Worm (Caenorhabditis elegans) whole organism, late embryonic: ENCODE data around the gene ucr-1.

Source experiments
- C38D4.7 ChIP-seq: fragments of 200-800 bp; sonication (Bioruptor generic); optimal IDR thresholded peaks from 2 replicates; lab custom pipeline; 2018; ENCODE audit warnings: mild to moderate bottlenecking, missing genetic modification characterization, moderate library complexity, missing compliant biosample characterization
- T23F11.4 ChIP-seq: fragments of 200-800 bp; sonication (Bioruptor generic); optimal IDR thresholded peaks from 2 replicates; lab custom pipeline; 2018; ENCODE audit warnings: mild to moderate bottlenecking, missing genetic modification characterization, missing compliant biosample characterization
- ceh-22 ChIP-seq: sonication (generic microtip); optimal IDR thresholded peaks from 2 replicates; lab custom pipeline; 2017; ENCODE audit warnings: missing biosample characterization, missing genetic modification characterization
- ceh-30 ChIP-seq: fragments of 150-350 bp; optimal IDR thresholded peaks from 2 replicates; lab custom pipeline; 2014; ENCODE audit warnings: missing biosample characterization, missing genetic modification characterization
- ceh-34 ChIP-seq: sonication (generic microtip); optimal IDR thresholded peaks from 2 replicates; lab custom pipeline; 2016; ENCODE audit warnings: mild to moderate bottlenecking, missing genetic modification characterization, missing compliant biosample characterization
- dmd-4 ChIP-seq: sonication (generic microtip); optimal IDR thresholded peaks from 2 replicates; lab custom pipeline; 2016; ENCODE audit warnings: borderline replicate concordance, missing genetic modification characterization, missing compliant biosample characterization
- elt-2 ChIP-seq: sonication (generic microtip); optimal IDR thresholded peaks from 2 replicates; lab custom pipeline; 2016; ENCODE audit warnings: missing genetic modification reagents, missing genetic modification characterization, missing compliant biosample characterization
- ets-4 ChIP-seq: sonication (generic microtip); optimal IDR thresholded peaks from 2 replicates; lab custom pipeline; 2016; ENCODE audit warnings: missing genetic modification characterization, missing compliant biosample characterization
- eyg-1 ChIP-seq: sonication (generic microtip); optimal IDR thresholded peaks from 2 replicates; lab custom pipeline; 2016; ENCODE audit warnings: missing genotype, missing genetic modification characterization, missing compliant biosample characterization
- fax-1 ChIP-seq: sonication (generic microtip); optimal IDR thresholded peaks from 2 replicates; lab custom pipeline; 2016; ENCODE audit warnings: missing genotype, missing genetic modification characterization, missing compliant biosample characterization
- fkh-6 ChIP-seq: sonication (generic microtip); optimal IDR thresholded peaks from 2 replicates; lab custom pipeline; 2016; ENCODE audit warnings: missing genetic modification characterization, missing compliant biosample characterization
- hlh-6 ChIP-seq: sonication (generic microtip); optimal IDR thresholded peaks from 2 replicates; lab custom pipeline; 2016; ENCODE audit warnings: missing genotype, missing genetic modification characterization, missing compliant biosample characterization
- hlh-8 ChIP-seq: sonication (generic microtip); optimal IDR thresholded peaks from 2 replicates; lab custom pipeline; 2016; ENCODE audit warnings: missing genotype, missing genetic modification characterization, missing compliant biosample characterization
- lim-6 ChIP-seq: sonication (generic microtip); optimal IDR thresholded peaks from 2 replicates; lab custom pipeline; 2016; ENCODE audit warnings: missing genetic modification characterization, missing compliant biosample characterization
- madf-2 ChIP-seq: sonication (generic microtip); optimal IDR thresholded peaks from 2 replicates; lab custom pipeline; 2017; ENCODE audit warnings: missing genetic modification characterization, missing compliant biosample characterization
- mec-3 ChIP-seq: sonication (generic microtip); optimal IDR thresholded peaks from 2 replicates; lab custom pipeline; 2016; ENCODE audit warnings: borderline replicate concordance, missing genetic modification characterization, missing compliant biosample characterization
- nhr-11 ChIP-seq: fragments of 150-350 bp; optimal IDR thresholded peaks from 2 replicates; lab custom pipeline; 2014; ENCODE audit warnings: missing biosample characterization, missing genetic modification characterization
- nhr-232 ChIP-seq: sonication (generic microtip); optimal IDR thresholded peaks from 2 replicates; lab custom pipeline; 2016; ENCODE audit warnings: missing genetic modification characterization, missing compliant biosample characterization
- odd-2 ChIP-seq: sonication (generic microtip); optimal IDR thresholded peaks from 2 replicates; lab custom pipeline; 2017; ENCODE audit warnings: antibody characterized with exemption, mild to moderate bottlenecking, missing genetic modification characterization, missing compliant biosample characterization
- pag-3 ChIP-seq: sonication (generic microtip); optimal IDR thresholded peaks from 2 replicates; lab custom pipeline; 2016; ENCODE audit warnings: missing compliant biosample characterization, missing genetic modification characterization, borderline replicate concordance
- pat-9 ChIP-seq: fragments of 200-800 bp; sonication (Bioruptor generic); optimal IDR thresholded peaks from 2 replicates; lab custom pipeline; 2018; ENCODE audit warnings: mild to moderate bottlenecking, missing genetic modification characterization, moderate library complexity, missing compliant biosample characterization
- pax-1 ChIP-seq: fragments of 150-350 bp; optimal IDR thresholded peaks from 2 replicates; lab custom pipeline; 2014; ENCODE audit warnings: missing biosample characterization, missing genetic modification characterization
- pha-2 ChIP-seq: sonication (generic microtip); optimal IDR thresholded peaks from 2 replicates; lab custom pipeline; 2017; ENCODE audit warnings: mild to moderate bottlenecking, missing genetic modification characterization, missing compliant biosample characterization
- pha-4 ChIP-seq: fragments of 150-350 bp; optimal IDR thresholded peaks from 2 replicates; lab custom pipeline; 2018; ENCODE audit warnings: missing biosample characterization, missing genetic modification reagents, missing genetic modification characterization
- ref-2 ChIP-seq: sonication (generic microtip); optimal IDR thresholded peaks from 2 replicates; lab custom pipeline; 2016; ENCODE audit warnings: missing genetic modification characterization, missing compliant biosample characterization
- sdc-2 ChIP-seq: sonication (generic microtip); optimal IDR thresholded peaks from 2 replicates; lab custom pipeline; 2016; ENCODE audit warnings: missing genotype, missing genetic modification characterization, missing compliant biosample characterization
- sox-2 ChIP-seq: fragments of 200-800 bp; sonication (Bioruptor generic); IDR thresholded peaks from 2 replicates; pipeline ENCODE4 v1.3.6; 2022; ENCODE audit warnings: missing genetic modification reagents, missing genetic modification characterization, missing compliant biosample characterization
- sox-4 ChIP-seq: sonication (generic microtip); optimal IDR thresholded peaks from 2 replicates; lab custom pipeline; 2017; ENCODE audit warnings: mild to moderate bottlenecking, missing genetic modification characterization, inconsistent platforms, missing compliant biosample characterization
- ttx-3 ChIP-seq: sonication (generic microtip); optimal IDR thresholded peaks from 2 replicates; lab custom pipeline; 2016; ENCODE audit warnings: missing genetic modification reagents, missing genetic modification characterization, missing compliant biosample characterization
- unc-3 ChIP-seq, 2 experiments: fragments of 200-800 bp in 1 of 2; sonication (Bioruptor generic) in 1 of 2; sonication (generic microtip) in 1 of 2; conservative IDR thresholded peaks in 1 of 2; optimal IDR thresholded peaks in 1 of 2; 2 replicates each; pipeline versions ENCODE4 v1.3.6 to Lab custom; 2016 to 2022; ENCODE audit warnings: missing compliant biosample characterization in 2 of 2, missing genetic modification characterization in 2 of 2, missing genetic modification reagents in 1 of 2
- unc-86 ChIP-seq: sonication (generic microtip); optimal IDR thresholded peaks from 2 replicates; lab custom pipeline; 2016; ENCODE audit warnings: missing genetic modification characterization, missing compliant biosample characterization
- zip-5 ChIP-seq: sonication (generic microtip); optimal IDR thresholded peaks from 2 replicates; lab custom pipeline; 2016; ENCODE audit warnings: missing genetic modification characterization, missing compliant biosample characterization

Gene ucr-1

ce11 chrIII:5572806-5573205 lies 19.1 kb upstream of the ucr-1 start:
- TF ChIP-seq pag-3 (no peak), ref-2 (tag; lab: Kevin White, UChicago) (no peak), unc-3 (GFP tag; conservative IDR thresholded peaks at IDR 0.05; lab: Robert Waterston, UW) (no peak), unc-3 (tag; optimal IDR thresholded peaks at IDR 0.05; lab: Kevin White, UChicago) (no peak), pat-9 (no peak), nhr-11 (tag; lab: Kevin White, UChicago) (no peak), unc-86 (no peak), mec-3 (no peak)

ce11 chrIII:5573694-5574093 lies 18.2 kb upstream of the ucr-1 start, which contains the start of gene molo-1:
molo-1 (plus strand) TSS chrIII:5573994.
- no peak for TF ChIP-seq ref-2 (tag; lab: Kevin White, UChicago)
- no peak for TF ChIP-seq unc-86
- TF ChIP-seq ets-4 (tag; lab: Kevin White, UChicago): no peak
- TF ChIP-seq hlh-6 (tag; lab: Kevin White, UChicago): no peak
- TF ChIP-seq ttx-3: no peak
- TF ChIP-seq ceh-30 (tag; lab: Kevin White, UChicago): no peak
- TF ChIP-seq mec-3: no peak
- TF ChIP-seq odd-2 (tag; lab: Kevin White, UChicago): no peak
- no peak for TF ChIP-seq madf-2 (tag; lab: Kevin White, UChicago)
- no peak for TF ChIP-seq sdc-2 (tag; lab: Kevin White, UChicago)
- no peak for TF ChIP-seq fax-1 (tag; lab: Kevin White, UChicago)
- TF ChIP-seq, all 69 proteins: peak for 0

- no peak for TF ChIP-seq pha-4
Observed at ce11 chrIII:5581049-5581448, 10.9 kb upstream of the ucr-1 start, which contains the start of gene F56D2.5. F56D2.5 (minus strand) TSS chrIII:5581419.

- TF ChIP-seq sox-2 (GFP tag; lab: Robert Waterston, UW): no peak
- TF ChIP-seq dmd-4: no peak
- TF ChIP-seq fkh-6 (tag; lab: Kevin White, UChicago): no peak
- TF ChIP-seq sox-4 (tag; lab: Kevin White, UChicago): no peak
Observed at ce11 chrIII:5582766-5583165, 9.2 kb upstream of the ucr-1 start, which contains the start of the genes F56D2.8 and uev-2. F56D2.8 (minus strand) TSS chrIII:5582866. uev-2 (plus strand) TSS chrIII:5583125.

ce11 chrIII:5584647-5585046 lies 7.3 kb upstream of the ucr-1 start, which contains the start of gene F56D2.3:
F56D2.3 (plus strand) TSS chrIII:5584947.
- TF ChIP-seq ets-4 (tag; lab: Kevin White, UChicago) (peak; percentile 1), ceh-22 (tag; lab: Kevin White, UChicago) (no peak), pax-1 (tag; lab: Kevin White, UChicago) (peak; percentile 16)

- no peak for TF ChIP-seq zip-5 (tag; lab: Kevin White, UChicago)
- no peak for TF ChIP-seq eyg-1 (tag; lab: Kevin White, UChicago)
- no peak for TF ChIP-seq ceh-34 (tag; lab: Kevin White, UChicago)
- no peak for TF ChIP-seq elt-2
- no peak for TF ChIP-seq pax-1 (tag; lab: Kevin White, UChicago)
- TF ChIP-seq T23F11.4 (GFP tag; lab: Kevin White, UChicago): no peak
- no peak for TF ChIP-seq nhr-232 (tag; lab: Kevin White, UChicago)
- no peak for TF ChIP-seq fax-1 (tag; lab: Kevin White, UChicago)
- TF ChIP-seq hlh-8: no peak
- no peak for TF ChIP-seq ref-2 (tag; lab: Kevin White, UChicago)
- TF ChIP-seq ceh-22 (tag; lab: Kevin White, UChicago): no peak
- no peak for TF ChIP-seq odd-2 (tag; lab: Kevin White, UChicago)
- TF ChIP-seq nhr-11 (tag; lab: Kevin White, UChicago): no peak
- TF ChIP-seq pha-2 (tag; lab: Kevin White, UChicago): no peak
- no peak for TF ChIP-seq sox-2 (GFP tag; lab: Robert Waterston, UW)
- no peak for TF ChIP-seq C38D4.7 (GFP tag; lab: Kevin White, UChicago)
- no peak for TF ChIP-seq unc-3 (GFP tag; conservative IDR thresholded peaks at IDR 0.05; lab: Robert Waterston, UW)
- no peak for TF ChIP-seq unc-3 (tag; optimal IDR thresholded peaks at IDR 0.05; lab: Kevin White, UChicago)
- no peak for TF ChIP-seq lim-6
- TF ChIP-seq, all 69 proteins: peak for 0
Observed at ce11 chrIII:5585711-5586110, 6.2 kb upstream of the ucr-1 start.
